Worm (Caenorhabditis elegans): ENCODE data around the gene Y43E12A.3.

ce11 chrIV:11038218-11038617 is 50.5 kb downstream of the Y43E12A.3 start:
- TF ChIP-seq lsy-2 (tag; optimal IDR thresholded peaks at IDR 0.05) (no peak), ztf-11 (tag; optimal IDR thresholded peaks at IDR 0.05) (no peak), snpc-4 (tag; optimal IDR thresholded peaks at IDR 0.05) (no peak), fos-1 (tag; optimal IDR thresholded peaks at IDR 0.05) (no peak), ama-1 (optimal IDR thresholded peaks at IDR 0.05) (no peak), nhr-237 (tag; optimal IDR thresholded peaks at IDR 0.05) (no peak), ZK546.5 (tag; optimal IDR thresholded peaks at IDR 0.05) (no peak)
